Worm (Caenorhabditis elegans): ENCODE measurements around the gene abf-5.

Gene abf-5

DNA sequence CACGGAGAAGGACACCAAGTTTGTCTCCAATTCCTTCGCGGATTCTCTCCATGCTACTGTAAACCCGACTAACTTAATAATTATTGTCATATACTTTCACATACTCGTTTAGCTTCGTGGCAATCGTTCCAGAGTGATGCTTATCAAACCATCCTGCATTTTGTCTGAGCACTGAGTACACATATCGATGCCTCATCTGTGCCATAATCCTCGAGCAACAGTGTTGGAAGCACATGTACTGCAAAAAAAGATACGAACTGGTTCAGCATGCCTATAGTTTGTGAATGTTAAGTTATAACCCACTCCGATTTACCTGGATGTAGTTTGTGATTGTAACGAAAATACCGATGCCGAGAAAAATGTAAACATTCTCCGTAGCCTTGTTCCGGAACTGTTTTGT, 37.6 kb upstream of the abf-5 start:
- TF ChIP-seq lag-1 (GFP tag; IDR thresholded peaks at IDR 0.05) (no peak), pbrm-1 (GFP tag; IDR thresholded peaks at IDR 0.05) (no peak), bed-2 (GFP tag; IDR thresholded peaks at IDR 0.05) (no peak), Y95B8A.8 (GFP tag; IDR thresholded peaks at IDR 0.05) (no peak), ama-1 (optimal IDR thresholded peaks at IDR 0.05) (no peak), ama-1 (GFP tag; optimal IDR thresholded peaks at IDR 0.05) (no peak), egrh-3 (GFP tag; IDR thresholded peaks at IDR 0.05) (no peak), cebp-2 (GFP tag; IDR thresholded peaks at IDR 0.05) (no peak), somi-1 (GFP tag; optimal IDR thresholded peaks at IDR 0.05) (no peak), ccch-3 (GFP tag; optimal IDR thresholded peaks at IDR 0.05) (no peak), dpff-1 (tag; optimal IDR thresholded peaks at IDR 0.05) (no peak), Y56A3A.18 (GFP tag; IDR thresholded peaks at IDR 0.05) (no peak), sdz-38 (tag; optimal IDR thresholded peaks at IDR 0.05) (no peak), F55B11.4 (tag; optimal IDR thresholded peaks at IDR 0.05; ENCODE audit: borderline replicate concordance, insufficient read depth) (no peak), attf-3 (GFP tag; conservative IDR thresholded peaks at IDR 0.05) (no peak), ztf-28 (GFP tag; IDR thresholded peaks at IDR 0.05) (no peak), ztf-3 (GFP tag; optimal IDR thresholded peaks at IDR 0.05) (no peak), B0261.1 (tag; optimal IDR thresholded peaks at IDR 0.05) (no peak)

DNA sequence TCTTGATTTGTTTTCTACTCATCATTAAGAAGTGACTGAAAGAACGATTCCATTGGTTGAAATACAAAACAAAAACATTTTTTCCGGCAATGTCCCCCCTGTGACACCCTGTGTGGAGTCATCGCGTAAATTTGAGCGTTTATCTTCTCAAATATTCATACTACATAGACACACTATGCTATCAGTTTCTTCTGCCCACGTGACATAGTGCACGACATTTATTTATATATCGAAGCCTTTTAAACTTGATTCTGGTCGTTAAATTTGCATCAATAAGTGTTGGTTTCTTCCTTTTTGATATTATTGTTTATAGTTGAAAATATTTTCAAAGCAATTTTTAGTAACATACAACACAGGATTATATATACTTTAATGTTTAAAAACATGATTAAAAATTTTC, 33.6 kb upstream of the abf-5 start:
- TF ChIP-seq hmg-1.2 (GFP tag; IDR thresholded peaks at IDR 0.05) (no peak), D2030.7 (GFP tag; IDR thresholded peaks at IDR 0.05) (no peak), dpl-1 (GFP tag; optimal IDR thresholded peaks at IDR 0.05) (no peak), ccch-3 (GFP tag; optimal IDR thresholded peaks at IDR 0.05) (no peak), ZK185.1 (tag; optimal IDR thresholded peaks at IDR 0.05; ENCODE audit: poor library complexity, severe bottlenecking) (no peak), cebp-2 (GFP tag; IDR thresholded peaks at IDR 0.05) (no peak), snpc-3.4 (tag; optimal IDR thresholded peaks at IDR 0.05) (no peak), unc-130 (GFP tag; optimal IDR thresholded peaks at IDR 0.05) (no peak), egl-44 (GFP tag; IDR thresholded peaks at IDR 0.05) (no peak), chd-7 (tag; optimal IDR thresholded peaks at IDR 0.05) (no peak), ztf-18 (tag; optimal IDR thresholded peaks at IDR 0.05) (no peak), F49E8.2 (tag; optimal IDR thresholded peaks at IDR 0.05; ENCODE audit: insufficient read depth) (no peak), sea-2 (GFP tag; IDR thresholded peaks at IDR 0.05) (no peak), snpc-4 (GFP tag; optimal IDR thresholded peaks at IDR 0.05) (no peak), snpc-4 (tag; optimal IDR thresholded peaks at IDR 0.05) (no peak), ztf-26 (tag; optimal IDR thresholded peaks at IDR 0.05) (no peak), ztf-28 (GFP tag; IDR thresholded peaks at IDR 0.05) (no peak), bed-1 (GFP tag; IDR thresholded peaks at IDR 0.05) (no peak), egl-18 (GFP tag; IDR thresholded peaks at IDR 0.05) (no peak)

DNA sequence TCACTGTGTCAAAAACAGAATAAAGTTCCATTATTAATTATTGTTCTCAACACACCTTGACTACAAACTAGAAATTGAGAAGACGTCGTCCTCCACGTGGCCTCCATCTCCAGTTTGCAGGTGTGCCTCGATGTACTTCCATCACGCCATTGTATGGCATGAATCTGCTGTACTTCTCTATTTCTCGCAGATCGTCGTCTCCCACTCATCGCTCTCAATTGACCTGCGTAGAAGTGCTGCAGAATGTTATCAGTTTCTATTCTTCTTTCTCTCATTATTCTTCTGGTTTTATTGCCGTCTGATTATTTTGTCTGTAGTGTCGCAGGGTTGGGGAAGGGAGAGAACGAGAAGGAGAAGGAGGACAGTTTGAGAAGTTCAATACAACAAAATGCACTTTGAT, 33.0 kb upstream of the abf-5 start:
- TF ChIP-seq ZK185.1 (tag; optimal IDR thresholded peaks at IDR 0.05; ENCODE audit: poor library complexity, severe bottlenecking), result peak; percentile 11
- TF ChIP-seq aptf-2 (GFP tag; conservative IDR thresholded peaks at IDR 0.05), result no peak
- TF ChIP-seq dox-1 (GFP tag; IDR thresholded peaks at IDR 0.05), result peak; percentile 70
- TF ChIP-seq T07F8.4 (tag; optimal IDR thresholded peaks at IDR 0.05), result no peak
- no peak for TF ChIP-seq F37B4.10 (GFP tag; IDR thresholded peaks at IDR 0.05)
- TF ChIP-seq C06A6.2 (GFP tag; conservative IDR thresholded peaks at IDR 0.05), result 0 out of 2 replicates have a peak, but pooled peaks have one; percentile 22
- TF ChIP-seq nhr-80 (tag; optimal IDR thresholded peaks at IDR 0.05), result peak; percentile 98
- 0 out of 2 replicates have a peak, but pooled peaks have one; percentile 14 for TF ChIP-seq mcd-1 (GFP tag; IDR thresholded peaks at IDR 0.05)
- peak; percentile 30 for TF ChIP-seq tbp1 (GFP tag; optimal IDR thresholded peaks at IDR 0.05)
- peak; percentile 79 to 86 for TF ChIP-seq let-607 (tag; optimal IDR thresholded peaks at IDR 0.05)
- TF ChIP-seq attf-5 (GFP tag; optimal IDR thresholded peaks at IDR 0.05), result peak; percentile 10
- 0 out of 2 replicates have a peak, but pooled peaks have one; percentile 23 for TF ChIP-seq rcor-1 (GFP tag; IDR thresholded peaks at IDR 0.05)
- TF ChIP-seq nhr-90 (tag; optimal IDR thresholded peaks at IDR 0.05), result peak; percentile 23
- no peak for TF ChIP-seq dpff-1 (tag; optimal IDR thresholded peaks at IDR 0.05)
- TF ChIP-seq ztf-26 (tag; optimal IDR thresholded peaks at IDR 0.05), result peak; percentile 53
- no peak for TF ChIP-seq snpc-4 (GFP tag; optimal IDR thresholded peaks at IDR 0.05)
- TF ChIP-seq snpc-4 (tag; optimal IDR thresholded peaks at IDR 0.05), result peak in 1 of 4 experiments; percentile 4
- TF ChIP-seq B0336.3 (GFP tag; IDR thresholded peaks at IDR 0.05), result 0 out of 2 replicates have a peak, but pooled peaks have one; percentile 25
- peak; percentile 14 for TF ChIP-seq somi-1 (GFP tag; optimal IDR thresholded peaks at IDR 0.05)

All from whole organism, young adult.